Worm (Caenorhabditis elegans): ENCODE measurements around the gene str-260.
"Not testable (repeated sequence)": the region's sequence is repeated elsewhere in the genome, so short reads cannot be mapped to it uniquely, and the experiment has no call there.

- TF ChIP-seq mab-5 (tag; optimal IDR thresholded peaks at IDR 0.05); elt-3 (tag; optimal IDR thresholded peaks at IDR 0.05); unc-62 (GFP tag; optimal IDR thresholded peaks at IDR 0.05); ztf-11 (tag; optimal IDR thresholded peaks at IDR 0.05): not testable (repeated sequence)
Measured at ce11 chrV:3562824-3563223, 35.8 kb downstream of the str-260 start, which contains the start of gene T24A6.16.

Data from whole organism, mixed stage, embryonic.